Worm (Caenorhabditis elegans) whole organism, L4/young adult: ENCODE measurements around the gene sek-1.
A peak's percentile ranks its signal among the peaks of the same experiment; 100 is the strongest.

Experiments
- W03F9.2 ChIP-seq: fragments of 150-350 bp; optimal IDR thresholded peaks from 2 replicates; lab custom pipeline; 2014; ENCODE audit warnings: missing biosample characterization, missing genetic modification characterization
- dao-5 ChIP-seq: sonication (generic microtip); optimal IDR thresholded peaks from 2 replicates; lab custom pipeline; 2016; ENCODE audit warnings: missing genotype, missing genetic modification characterization, moderate library complexity, missing compliant biosample characterization
- him-1 ChIP-seq: sonication (generic microtip); optimal IDR thresholded peaks from 2 replicates; lab custom pipeline; 2016; ENCODE audit warnings: missing genotype, missing genetic modification reagents, missing genetic modification characterization, missing compliant biosample characterization

The sek-1 gene

DNA sequence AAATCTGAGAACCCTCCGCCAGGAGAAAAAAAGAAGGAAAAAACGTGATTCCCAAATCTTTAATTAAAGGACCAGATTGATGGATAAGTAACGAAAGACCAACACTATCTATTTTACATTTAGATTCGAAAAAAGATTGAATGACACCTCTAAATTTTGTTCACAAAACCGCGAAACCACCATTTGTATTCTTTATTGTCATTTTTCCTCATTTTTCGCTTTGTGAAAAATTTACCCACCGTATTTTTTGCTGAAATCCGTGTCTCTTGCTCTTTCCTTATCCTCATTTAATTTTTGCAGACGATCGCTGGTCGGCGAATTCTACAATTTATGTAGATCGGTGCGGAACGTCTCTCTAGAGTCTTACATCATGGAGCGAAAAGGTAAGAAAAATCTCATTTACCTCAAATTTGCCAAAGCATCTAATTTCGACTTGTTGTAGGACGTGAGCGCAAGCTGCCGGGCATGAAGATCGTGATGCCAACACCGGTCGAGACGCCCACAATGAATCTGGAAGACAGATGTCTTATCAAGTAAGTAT lies at the start of gene sek-1, which contains the start of gene R03G5.6:
Gene sek-1, plus strand, starts transcription at position 301 of the 541 bp plus-strand sequence.
Gene R03G5.6, minus strand, starts transcription at position 491 of the 541 bp plus-strand sequence.
- TF ChIP-seq dao-5 (tag; lab: Kevin White, UChicago) (no peak), him-1 (tag; lab: Kevin White, UChicago) (no peak), W03F9.2 (tag; lab: Kevin White, UChicago) (no peak)

ce11 chrX:7773714-7774318 lies 42.7 kb upstream of the sek-1 start:
- no peak for TF ChIP-seq W03F9.2 (tag; lab: Kevin White, UChicago)
- peak; percentile 40 for TF ChIP-seq dao-5 (tag; lab: Kevin White, UChicago)
- TF ChIP-seq him-1 (tag; lab: Kevin White, UChicago): no peak

- no peak for TF ChIP-seq dao-5 (tag; lab: Kevin White, UChicago)
- no peak for TF ChIP-seq him-1 (tag; lab: Kevin White, UChicago)
- no peak for TF ChIP-seq W03F9.2 (tag; lab: Kevin White, UChicago)
These were observed 40.0 kb upstream of the sek-1 start, which contains the start of gene mec-7 for ce11 chrX:7776509-7777001. mec-7 (minus strand) TSS chrX:7776689.

ce11 chrX:7778786-7779185 lies 37.7 kb upstream of the sek-1 start:
- TF ChIP-seq him-1 (tag; lab: Kevin White, UChicago) (no peak), dao-5 (tag; lab: Kevin White, UChicago) (no peak), W03F9.2 (tag; lab: Kevin White, UChicago) (no peak)

DNA sequence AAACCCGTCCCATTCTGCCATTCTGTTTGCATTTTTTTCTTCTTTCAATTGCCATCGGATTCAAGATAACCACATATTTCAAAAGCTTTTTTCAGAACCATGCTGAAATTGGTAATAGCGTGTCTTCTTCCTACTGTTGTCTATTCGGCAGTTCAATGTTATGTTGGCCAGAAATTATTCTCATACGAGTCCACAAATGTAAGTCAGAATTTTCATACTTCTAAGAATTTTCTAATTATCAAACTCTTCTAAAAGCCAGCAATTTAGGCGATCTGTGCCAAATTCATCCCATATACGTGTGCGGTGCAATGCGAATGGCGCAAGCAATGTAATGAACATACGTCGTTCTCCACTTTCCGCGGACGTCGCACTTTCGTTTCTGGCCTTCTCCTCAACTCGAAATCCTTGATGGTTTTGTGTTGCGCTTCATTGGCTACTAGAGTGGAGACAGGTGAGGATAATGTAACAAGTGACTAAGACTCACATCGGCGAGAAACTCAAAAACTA lies 37.0 kb upstream of the sek-1 start, which contains the start of gene ZK154.1:
Gene ZK154.1, plus strand, starts transcription at position 51 of the 507 bp plus-strand sequence.
- TF ChIP-seq dao-5 (tag; lab: Kevin White, UChicago): no peak
- no peak for TF ChIP-seq him-1 (tag; lab: Kevin White, UChicago)
- TF ChIP-seq W03F9.2 (tag; lab: Kevin White, UChicago): no peak

ce11 chrX:7781827-7782226 lies 34.7 kb upstream of the sek-1 start:
- TF ChIP-seq W03F9.2 (tag; lab: Kevin White, UChicago): no peak
- no peak for TF ChIP-seq dao-5 (tag; lab: Kevin White, UChicago)
- no peak for TF ChIP-seq him-1 (tag; lab: Kevin White, UChicago)

DNA sequence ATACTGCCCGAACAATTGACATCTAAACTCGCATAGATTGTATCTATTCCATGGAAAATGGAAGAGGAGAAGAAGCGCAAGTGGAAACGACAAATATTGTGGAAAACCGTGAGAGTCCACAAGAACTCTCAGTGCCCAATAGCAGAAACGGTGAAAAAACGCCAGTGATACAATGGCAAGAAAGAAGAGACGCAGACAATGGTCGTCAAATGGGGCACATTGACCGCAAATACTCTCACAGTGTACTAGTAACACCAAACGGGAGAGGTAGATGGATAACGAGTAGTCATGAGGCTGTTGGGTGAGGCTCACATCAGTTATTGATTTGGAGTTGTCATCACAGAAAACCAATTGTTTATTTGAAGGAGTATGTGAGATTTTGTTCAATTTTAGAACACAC lies 34.1 kb upstream of the sek-1 start, which contains the start of gene ZK154.4:
Gene ZK154.4, minus strand, starts transcription at position 27 of the 400 bp plus-strand sequence.
- TF ChIP-seq him-1 (tag; lab: Kevin White, UChicago) (peak; percentile 17), dao-5 (tag; lab: Kevin White, UChicago) (no peak)

DNA sequence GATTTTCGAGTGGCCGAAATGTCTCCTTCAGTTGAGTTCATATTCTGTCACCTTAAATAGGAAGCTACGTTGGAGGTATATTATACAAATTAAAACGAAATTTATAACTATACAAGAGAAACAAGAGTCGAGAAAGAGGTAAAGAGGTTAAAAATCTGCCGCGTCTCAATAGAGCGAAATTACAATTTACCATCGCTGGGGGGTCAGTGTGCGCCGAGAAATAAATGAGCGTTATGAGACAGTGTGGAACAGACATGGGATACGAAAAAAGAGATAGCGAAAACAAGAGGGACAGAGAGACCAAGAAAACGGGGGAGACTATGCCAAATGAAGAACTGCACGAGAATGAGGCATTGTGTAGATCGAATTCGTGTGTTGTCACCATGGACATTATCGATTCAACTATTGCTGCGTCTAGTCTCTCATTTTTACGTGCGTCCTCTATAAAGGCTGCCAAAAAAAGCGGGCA lies 28.6 kb upstream of the sek-1 start, which contains the start of gene ZK154.5:
Gene ZK154.5, minus strand, starts transcription at position 51 of the 469 bp plus-strand sequence.
- TF ChIP-seq dao-5 (tag; lab: Kevin White, UChicago) (no peak), W03F9.2 (tag; lab: Kevin White, UChicago) (peak; percentile 34)

- TF ChIP-seq him-1 (tag; lab: Kevin White, UChicago): peak; percentile 16
- no peak for TF ChIP-seq dao-5 (tag; lab: Kevin White, UChicago)
These were observed 24.7 kb upstream of the sek-1 start for ce11 chrX:7791802-7792201.

DNA sequence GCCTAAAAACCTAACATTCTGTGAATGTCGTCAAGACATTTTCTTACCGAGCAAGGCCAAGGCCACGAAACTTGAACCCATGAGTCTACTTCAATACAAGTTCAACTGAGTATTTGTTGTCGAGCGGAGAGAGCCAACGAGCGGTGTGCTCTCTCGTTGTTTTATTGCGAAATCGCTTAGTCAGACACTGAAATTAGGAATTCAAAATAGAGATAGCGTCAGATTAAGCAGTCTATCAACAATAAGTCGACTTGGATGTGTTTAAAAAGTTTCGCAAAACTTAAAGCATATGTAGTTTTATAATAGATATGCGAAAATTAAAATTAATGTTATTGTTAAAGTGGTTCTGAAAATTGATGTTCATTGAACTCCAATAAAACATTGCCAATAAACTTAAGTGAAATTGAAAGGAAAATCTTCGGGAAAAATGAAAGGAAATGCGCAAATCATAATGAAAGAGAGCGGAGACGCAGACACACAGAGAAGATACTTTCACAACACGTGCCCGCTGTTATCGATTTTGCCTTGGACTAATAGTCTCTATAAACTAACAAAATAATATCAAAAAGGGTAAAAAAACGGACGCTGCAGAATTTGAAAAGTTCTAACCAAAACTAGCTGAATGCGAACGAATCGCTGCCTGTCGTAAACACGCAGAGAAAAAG lies 23.0 kb upstream of the sek-1 start, which contains the start of gene ZK154.6:
Gene ZK154.6, minus strand, starts transcription at position 187 of the 665 bp plus-strand sequence.
- no peak for TF ChIP-seq W03F9.2 (tag; lab: Kevin White, UChicago)
- no peak for TF ChIP-seq him-1 (tag; lab: Kevin White, UChicago)
- TF ChIP-seq dao-5 (tag; lab: Kevin White, UChicago): no peak

- TF ChIP-seq him-1 (tag; lab: Kevin White, UChicago): no peak
- TF ChIP-seq dao-5 (tag; lab: Kevin White, UChicago): peak; percentile 27
These were observed 22.2 kb upstream of the sek-1 start for ce11 chrX:7794306-7794743.

DNA sequence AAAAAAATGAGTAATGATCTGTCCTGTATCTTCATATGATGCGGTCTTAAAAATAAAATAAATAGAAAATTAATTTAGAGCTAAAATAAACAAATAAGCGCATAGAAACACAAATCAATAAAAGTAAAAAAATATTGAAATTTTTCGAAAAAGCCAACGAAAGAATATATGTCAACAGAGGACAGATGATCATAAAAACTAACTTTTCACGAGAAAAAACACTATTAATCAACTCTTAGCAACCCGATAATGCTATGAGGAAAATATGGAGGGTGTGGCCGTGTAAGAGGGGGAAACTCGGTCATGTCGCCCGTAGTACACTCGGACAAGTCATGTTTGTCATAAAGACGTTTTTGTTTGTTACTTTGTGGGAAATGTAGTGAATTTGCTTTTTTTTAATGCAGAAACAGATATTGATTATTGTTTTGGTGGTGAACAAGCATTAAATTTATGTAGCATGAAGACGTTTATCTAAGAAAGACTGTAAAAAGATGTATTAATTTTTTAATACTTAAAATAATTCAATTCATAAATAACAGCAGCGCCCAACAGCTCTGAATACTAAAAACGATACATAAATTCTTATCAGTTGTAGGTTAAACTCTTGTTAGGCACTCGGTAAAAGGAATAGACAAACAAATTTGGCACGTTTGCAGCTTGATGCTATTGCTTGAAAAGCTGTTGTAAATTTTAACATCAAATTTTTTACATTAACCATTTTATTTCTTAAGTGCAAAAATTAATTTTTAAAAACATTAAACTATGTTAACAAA lies 18.1 kb upstream of the sek-1 start, which contains the start of gene adm-4:
Gene adm-4, minus strand, starts transcription at position 51 of the 773 bp plus-strand sequence.
- peak; percentile 5 for TF ChIP-seq him-1 (tag; lab: Kevin White, UChicago)
- TF ChIP-seq dao-5 (tag; lab: Kevin White, UChicago): no peak
- no peak for TF ChIP-seq W03F9.2 (tag; lab: Kevin White, UChicago)
